Worm (Caenorhabditis elegans): ENCODE data around the gene Y116A8C.25.

Gene Y116A8C.25

DNA sequence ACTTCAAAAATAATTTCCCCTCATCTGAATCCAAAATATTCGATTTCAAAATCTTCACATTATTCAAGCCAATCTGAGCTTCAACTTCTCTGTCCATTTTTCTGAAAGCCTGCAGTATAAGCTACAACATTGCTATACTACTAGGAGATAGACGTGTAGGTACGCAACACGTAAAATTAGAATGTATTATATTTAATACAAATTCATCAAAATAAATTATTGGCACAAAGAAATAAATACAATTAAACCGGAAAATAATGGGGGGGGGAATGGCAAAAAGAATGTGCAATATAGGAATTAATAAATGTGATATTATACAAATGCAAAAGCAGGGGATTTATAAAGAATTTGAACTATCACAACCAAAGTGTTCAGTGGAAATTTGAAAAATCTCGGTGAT, at the start of gene Y116A8C.25:
Gene Y116A8C.25, minus strand, starts transcription at position 101 of the 400 bp plus-strand sequence.
- TF ChIP-seq tbx-2 (tag; optimal IDR thresholded peaks at IDR 0.05) (no peak), jun-1 (tag; optimal IDR thresholded peaks at IDR 0.05) (no peak), ceh-16 (tag; optimal IDR thresholded peaks at IDR 0.05) (no peak), ceh-28 (tag; optimal IDR thresholded peaks at IDR 0.05) (no peak), mdl-1 (tag; optimal IDR thresholded peaks at IDR 0.05) (no peak), snpc-4 (tag; optimal IDR thresholded peaks at IDR 0.05) (no peak), elt-3 (tag; optimal IDR thresholded peaks at IDR 0.05) (no peak), ztf-4 (tag; optimal IDR thresholded peaks at IDR 0.05) (no peak), nhr-67 (tag; optimal IDR thresholded peaks at IDR 0.05) (no peak), nfya-1 (tag; optimal IDR thresholded peaks at IDR 0.05; ENCODE audit: insufficient read depth) (no peak), lin-39 (tag; optimal IDR thresholded peaks at IDR 0.05) (no peak), skn-1 (tag; optimal IDR thresholded peaks at IDR 0.05) (no peak), elt-1 (tag; optimal IDR thresholded peaks at IDR 0.05) (no peak), egl-5 (tag; optimal IDR thresholded peaks at IDR 0.05) (no peak), ceh-9 (tag; optimal IDR thresholded peaks at IDR 0.05) (no peak)

DNA sequence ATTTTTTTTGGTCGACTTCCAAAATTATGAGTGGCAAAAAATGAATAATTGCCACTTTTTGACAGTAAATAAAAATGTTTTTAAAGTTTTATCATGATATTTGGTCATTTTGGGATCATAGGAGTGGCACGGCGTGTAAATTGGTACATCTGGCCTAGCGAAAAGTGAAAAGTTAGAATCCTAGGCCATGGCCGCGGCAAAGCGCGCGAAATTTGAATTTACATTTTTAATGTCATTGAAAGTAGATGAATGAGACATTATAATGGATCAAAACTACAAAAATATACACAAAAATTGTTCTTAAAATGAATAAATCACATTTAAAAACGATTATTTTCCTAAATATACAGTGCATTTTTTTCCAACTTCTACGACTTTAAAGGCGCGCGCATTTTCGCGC, 48.0 kb upstream of the Y116A8C.25 start:
- no peak for TF ChIP-seq ceh-9 (tag; optimal IDR thresholded peaks at IDR 0.05)
- no peak for TF ChIP-seq ztf-11 (tag; optimal IDR thresholded peaks at IDR 0.05)
- no peak for TF ChIP-seq pqm-1 (tag; optimal IDR thresholded peaks at IDR 0.05)
- TF ChIP-seq aly-2 (tag; optimal IDR thresholded peaks at IDR 0.05): no peak
- TF ChIP-seq nhr-67 (tag; optimal IDR thresholded peaks at IDR 0.05): no peak
- no peak for TF ChIP-seq fos-1 (tag; optimal IDR thresholded peaks at IDR 0.05)
- no peak for TF ChIP-seq ceh-82 (tag; optimal IDR thresholded peaks at IDR 0.05)
- no peak for TF ChIP-seq ama-1 (optimal IDR thresholded peaks at IDR 0.05)

DNA sequence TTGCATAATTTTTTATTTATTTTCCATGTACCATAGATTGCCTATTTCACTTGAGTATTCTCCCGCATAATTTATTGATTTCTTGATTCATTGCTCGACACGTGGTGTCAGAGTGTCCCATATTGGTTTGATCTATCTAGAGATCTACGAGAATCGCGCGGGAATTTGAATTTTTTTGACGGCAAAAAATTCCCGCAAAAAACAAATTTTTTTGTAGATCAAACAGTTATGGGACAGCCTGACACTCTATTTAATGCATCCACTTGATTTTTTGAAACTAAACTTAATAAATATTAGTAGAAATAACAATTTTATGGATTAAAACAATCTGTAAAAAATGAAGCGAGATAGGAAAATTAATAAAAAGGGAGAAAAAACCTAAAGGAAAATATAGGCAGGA, 47.4 kb upstream of the Y116A8C.25 start:
- TF ChIP-seq hmg-11 (tag; optimal IDR thresholded peaks at IDR 0.05) (no peak), eor-1 (tag; optimal IDR thresholded peaks at IDR 0.05) (no peak), elt-2 (tag; optimal IDR thresholded peaks at IDR 0.05) (no peak), pqm-1 (tag; optimal IDR thresholded peaks at IDR 0.05) (no peak)

DNA sequence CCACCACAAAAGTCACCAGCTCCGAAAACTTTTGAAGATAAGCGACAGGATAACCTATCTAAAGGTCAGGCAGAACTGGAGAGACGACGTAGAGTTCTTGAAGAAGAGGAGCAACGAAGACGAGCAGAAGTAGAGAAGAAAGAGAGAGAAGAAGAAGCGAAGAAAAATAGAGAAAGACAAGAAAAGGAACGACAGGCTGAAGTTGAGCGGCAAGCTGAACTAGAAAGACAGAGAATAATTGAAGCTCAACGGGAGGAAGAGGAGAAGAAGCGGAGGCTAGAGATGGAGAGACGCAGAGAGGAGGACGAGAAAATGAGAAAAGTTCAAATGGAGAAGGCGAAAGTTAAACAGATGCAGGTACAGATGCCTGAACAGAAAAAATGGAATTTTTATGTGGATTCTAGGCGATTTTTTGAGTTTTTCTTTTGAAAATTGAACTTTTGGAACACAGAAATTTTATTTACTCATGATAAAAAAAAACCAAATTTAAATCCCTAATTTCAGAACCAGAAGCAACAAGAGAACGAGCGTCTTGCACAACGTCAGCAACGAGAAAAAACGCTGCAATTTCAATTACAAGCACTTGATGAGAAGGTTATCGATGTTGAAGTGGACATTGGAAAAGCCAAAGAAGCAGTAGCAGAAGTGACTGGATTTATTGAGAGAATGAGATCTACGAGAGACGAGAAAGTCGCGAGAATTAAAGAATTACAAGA, 42.7 kb upstream of the Y116A8C.25 start:
- TF ChIP-seq nfya-1 (tag; optimal IDR thresholded peaks at IDR 0.05; ENCODE audit: insufficient read depth): peak; percentile 24
- TF ChIP-seq nhr-25 (tag; optimal IDR thresholded peaks at IDR 0.05): no peak

DNA sequence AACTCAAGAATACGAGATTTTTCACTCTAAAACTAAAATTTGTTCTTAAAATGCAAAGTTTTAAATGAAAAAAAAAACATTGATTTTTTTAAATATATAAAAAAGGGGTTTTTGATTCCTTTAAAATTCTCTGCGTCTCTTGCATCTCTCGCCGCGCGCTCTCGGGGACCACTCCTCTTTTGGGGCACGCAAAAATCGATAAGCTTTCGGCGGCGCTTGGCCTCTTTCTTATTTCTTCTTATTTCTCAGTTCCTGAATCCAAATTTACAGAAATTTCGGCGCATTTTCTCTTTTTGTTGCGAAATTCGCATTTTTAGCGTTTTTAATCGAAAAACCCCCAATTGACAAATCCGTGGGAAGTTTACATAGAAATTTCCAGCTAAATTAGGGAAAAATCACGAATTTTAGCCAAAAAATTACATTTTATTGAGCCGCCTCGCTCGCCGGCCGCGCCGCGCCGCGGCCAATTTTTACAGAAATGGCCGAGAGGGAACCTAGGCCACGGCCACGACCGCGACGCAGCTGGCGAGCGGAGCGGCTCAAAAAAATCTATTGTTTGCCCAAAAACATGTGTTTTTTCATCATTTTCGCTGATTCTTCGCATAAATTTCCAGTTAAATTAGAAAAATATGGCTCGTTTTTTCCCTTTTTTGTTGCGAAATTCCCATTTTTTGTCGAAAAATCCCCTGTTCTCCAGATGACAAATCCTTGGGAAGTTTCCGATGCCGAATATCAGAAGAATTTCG, 40.6 kb upstream of the Y116A8C.25 start, which contains the start of gene itsn-1:
Gene itsn-1, plus strand, starts transcription at position 696 of the 746 bp plus-strand sequence.
- TF ChIP-seq hmg-11 (tag; optimal IDR thresholded peaks at IDR 0.05): peak; percentile 22
- peak; percentile 19 for TF ChIP-seq ama-1 (optimal IDR thresholded peaks at IDR 0.05)
- TF ChIP-seq nhr-28 (tag; optimal IDR thresholded peaks at IDR 0.05): no peak

DNA sequence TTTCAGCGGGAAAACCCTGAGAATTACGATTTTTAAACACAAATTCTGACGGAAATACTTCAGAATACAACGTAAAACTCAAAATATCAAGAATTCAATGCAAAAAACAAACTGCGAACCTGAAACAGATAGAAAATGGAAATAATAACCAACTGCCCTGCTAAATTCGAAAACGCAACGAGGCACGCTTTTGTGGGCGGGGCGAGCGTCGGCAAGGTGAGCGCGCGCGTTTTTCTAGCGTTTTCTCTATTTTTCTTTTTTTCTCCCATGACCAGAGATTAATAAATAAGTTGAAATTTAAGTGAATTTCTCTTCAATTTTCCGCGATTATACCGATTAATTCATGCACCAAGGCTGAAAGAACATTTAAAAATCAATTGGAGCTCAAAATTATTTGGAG, 40.0 kb upstream of the Y116A8C.25 start, which contains the start of gene uaf-2:
Gene uaf-2, minus strand, starts transcription at position 183 of the 400 bp plus-strand sequence.
- TF ChIP-seq nhr-237 (tag; optimal IDR thresholded peaks at IDR 0.05): no peak
- no peak for TF ChIP-seq nhr-28 (tag; optimal IDR thresholded peaks at IDR 0.05)
- no peak for TF ChIP-seq pqm-1 (tag; optimal IDR thresholded peaks at IDR 0.05)
- TF ChIP-seq elt-3 (tag; optimal IDR thresholded peaks at IDR 0.05): no peak
- TF ChIP-seq ceh-28 (tag; optimal IDR thresholded peaks at IDR 0.05): no peak
- no peak for TF ChIP-seq daf-12 (tag; optimal IDR thresholded peaks at IDR 0.05)
- TF ChIP-seq fkh-2 (tag; optimal IDR thresholded peaks at IDR 0.05): no peak
- TF ChIP-seq nhr-11 (tag; optimal IDR thresholded peaks at IDR 0.05): no peak
- no peak for TF ChIP-seq R02D3.7 (tag; optimal IDR thresholded peaks at IDR 0.05)
- TF ChIP-seq pha-4 (tag; optimal IDR thresholded peaks at IDR 0.05): peak; percentile 61
- TF ChIP-seq unc-39 (tag; optimal IDR thresholded peaks at IDR 0.05): no peak
- no peak for TF ChIP-seq fkh-10 (GFP tag; optimal IDR thresholded peaks at IDR 0.05)
- TF ChIP-seq lin-39 (tag; optimal IDR thresholded peaks at IDR 0.05): peak; percentile 32
- TF ChIP-seq nhr-25 (tag; optimal IDR thresholded peaks at IDR 0.05): no peak
- no peak for TF ChIP-seq aly-2 (tag; optimal IDR thresholded peaks at IDR 0.05)
- no peak for TF ChIP-seq ztf-4 (tag; optimal IDR thresholded peaks at IDR 0.05)
- no peak for TF ChIP-seq sea-2 (GFP tag; optimal IDR thresholded peaks at IDR 0.05)
- TF ChIP-seq egl-27 (tag; optimal IDR thresholded peaks at IDR 0.05): no peak
- no peak for TF ChIP-seq unc-62 (GFP tag; optimal IDR thresholded peaks at IDR 0.05)
- TF ChIP-seq nhr-23 (tag; optimal IDR thresholded peaks at IDR 0.05): peak; percentile 52
- TF ChIP-seq ceh-16 (tag; optimal IDR thresholded peaks at IDR 0.05): no peak
- TF ChIP-seq elt-2 (tag; optimal IDR thresholded peaks at IDR 0.05): peak; percentile 1
- TF ChIP-seq jun-1 (tag; optimal IDR thresholded peaks at IDR 0.05): no peak
- TF ChIP-seq ceh-82 (tag; optimal IDR thresholded peaks at IDR 0.05): no peak
- TF ChIP-seq ama-1 (optimal IDR thresholded peaks at IDR 0.05): no peak
- TF ChIP-seq eor-1 (tag; optimal IDR thresholded peaks at IDR 0.05): no peak
- no peak for TF ChIP-seq fos-1 (tag; optimal IDR thresholded peaks at IDR 0.05)
- peak; percentile 56 for TF ChIP-seq nfya-1 (tag; optimal IDR thresholded peaks at IDR 0.05; ENCODE audit: insufficient read depth)
- peak; percentile 47 for TF ChIP-seq nhr-43 (tag; optimal IDR thresholded peaks at IDR 0.05; ENCODE audit: poor library complexity, severe bottlenecking)

Measured in whole organism, L3 larva.